Worm (Caenorhabditis elegans): ENCODE results near the gene T02E9.6.

Gene T02E9.6

DNA sequence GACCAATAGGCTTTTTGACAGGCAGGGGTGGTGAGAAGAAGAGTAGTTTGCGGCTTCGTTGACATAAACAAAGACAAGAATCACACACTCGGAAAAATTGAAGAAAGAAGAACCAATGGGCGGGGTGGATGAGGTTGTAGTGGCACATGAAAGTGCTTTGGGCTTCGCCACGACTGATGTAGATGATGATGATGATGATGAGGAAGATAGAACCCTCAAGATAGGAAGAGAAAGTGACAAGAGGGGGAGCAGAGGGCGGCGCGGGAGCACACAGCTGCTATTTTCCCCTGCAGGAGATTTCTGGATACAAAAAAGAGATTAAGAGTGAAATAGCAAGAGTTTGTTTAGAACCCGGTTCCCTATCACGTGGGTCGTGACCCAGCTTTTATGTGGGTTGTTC, 25.2 kb downstream of the T02E9.6 start:
- TF ChIP-seq nhr-28 (tag; optimal IDR thresholded peaks at IDR 0.05) = peak; percentile 46
- TF ChIP-seq mxl-3 (GFP tag; optimal IDR thresholded peaks at IDR 0.05) = peak; percentile 20
- no peak for TF ChIP-seq lir-3 (tag; optimal IDR thresholded peaks at IDR 0.05)
- peak; percentile 22 for TF ChIP-seq hlh-30 (tag; optimal IDR thresholded peaks at IDR 0.05; ENCODE audit: insufficient read depth)
- no peak for TF ChIP-seq lin-13 (GFP tag; optimal IDR thresholded peaks at IDR 0.05)
- TF ChIP-seq ZK337.2 (GFP tag; IDR thresholded peaks at IDR 0.05) = peak; percentile 45; the same call in 1 of the 2 replicates
- TF ChIP-seq lin-15B (tag; optimal IDR thresholded peaks at IDR 0.05) = no peak
- 0 out of 2 replicates have a peak, but pooled peaks have one; percentile 25 for TF ChIP-seq ceh-20 (GFP tag; IDR thresholded peaks at IDR 0.05)
- peak in 1 of 2 experiments; percentile 58 for TF ChIP-seq daf-16 (GFP tag; optimal IDR thresholded peaks at IDR 0.05)
- no peak for TF ChIP-seq daf-16 (tag; optimal IDR thresholded peaks at IDR 0.05)
- TF ChIP-seq lim-7 (GFP tag; IDR thresholded peaks at IDR 0.05) = no peak
- TF ChIP-seq dve-1 (tag; optimal IDR thresholded peaks at IDR 0.05; ENCODE audit: insufficient read depth) = no peak
- no peak for TF ChIP-seq R02D3.7 (tag; optimal IDR thresholded peaks at IDR 0.05)
- TF ChIP-seq lin-1 (GFP tag; IDR thresholded peaks at IDR 0.05) = no peak
- TF ChIP-seq hlh-11 (tag; optimal IDR thresholded peaks at IDR 0.05) = peak; percentile 22
- 0 out of 2 replicates have a peak, but pooled peaks have one; percentile 20 for TF ChIP-seq tra-1 (GFP tag; IDR thresholded peaks at IDR 0.05)
- peak; percentile 56 for TF ChIP-seq nhr-11 (tag; optimal IDR thresholded peaks at IDR 0.05)
- no peak for TF ChIP-seq fkh-10 (GFP tag; optimal IDR thresholded peaks at IDR 0.05)

DNA sequence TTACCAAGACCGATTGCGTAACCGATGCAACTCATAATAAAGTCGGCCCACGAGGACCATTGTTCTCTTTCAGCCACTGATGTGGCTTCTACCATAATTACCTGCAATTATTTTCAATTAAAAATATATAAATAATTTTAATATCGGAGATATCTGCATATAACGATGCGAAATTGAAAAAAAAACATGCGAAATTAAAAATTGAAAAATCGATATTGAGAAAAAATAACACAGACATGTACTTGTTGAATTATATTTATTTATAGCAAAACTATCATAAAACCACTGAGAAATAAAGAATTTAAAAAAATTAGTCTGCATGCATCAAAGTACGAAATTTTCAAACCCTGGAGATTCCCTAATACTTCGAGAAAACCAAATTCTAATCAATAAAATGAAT, 25.7 kb downstream of the T02E9.6 start, which contains the start of gene snf-11:
snf-11 (minus strand) TSS at position 101 of the 400 bp plus-strand sequence.
- TF ChIP-seq spr-1 (tag; optimal IDR thresholded peaks at IDR 0.05) = no peak
- no peak for TF ChIP-seq nhr-77 (tag; optimal IDR thresholded peaks at IDR 0.05)

DNA sequence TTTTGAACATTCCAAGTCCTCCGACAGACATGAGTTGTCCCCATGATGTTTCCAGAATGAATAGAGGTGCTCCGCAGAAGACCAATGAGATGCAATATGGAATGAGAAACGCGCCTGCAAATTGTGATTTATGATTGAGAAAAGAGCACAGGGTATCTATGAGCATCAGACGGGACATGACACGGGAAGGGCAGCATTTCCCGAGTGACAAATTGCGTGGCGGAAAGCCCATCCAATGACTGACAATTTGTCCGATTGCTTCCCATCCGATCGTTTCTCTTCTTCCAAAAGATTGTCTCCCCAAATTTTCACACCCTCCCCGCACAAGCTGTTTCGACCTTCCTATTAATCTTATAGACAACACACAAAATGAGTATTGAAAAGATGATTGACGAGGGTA, 26.3 kb downstream of the T02E9.6 start:
- TF ChIP-seq snpc-4 (tag; optimal IDR thresholded peaks at IDR 0.05) = no peak
- no peak for TF ChIP-seq set-16 (GFP tag; IDR thresholded peaks at IDR 0.05)
- no peak for TF ChIP-seq dpl-1 (GFP tag; optimal IDR thresholded peaks at IDR 0.05)
- no peak for TF ChIP-seq vab-7 (GFP tag; IDR thresholded peaks at IDR 0.05)
- TF ChIP-seq madf-9 (GFP tag; conservative IDR thresholded peaks at IDR 0.05) = no peak
- peak; percentile 35 for TF ChIP-seq hlh-11 (tag; optimal IDR thresholded peaks at IDR 0.05)
- TF ChIP-seq daf-16 (GFP tag; optimal IDR thresholded peaks at IDR 0.05) = peak in 1 of 2 experiments; percentile 11
- no peak for TF ChIP-seq daf-16 (tag; optimal IDR thresholded peaks at IDR 0.05)
- TF ChIP-seq lsy-2 (tag; optimal IDR thresholded peaks at IDR 0.05) = no peak
- no peak for TF ChIP-seq spr-3 (GFP tag; optimal IDR thresholded peaks at IDR 0.05)
- no peak for TF ChIP-seq lin-38 (GFP tag; IDR thresholded peaks at IDR 0.05)
- TF ChIP-seq lin-13 (GFP tag; optimal IDR thresholded peaks at IDR 0.05) = no peak
- TF ChIP-seq ceh-20 (GFP tag; IDR thresholded peaks at IDR 0.05) = peak; percentile 47; the same call in 1 of the 2 replicates
- no peak for TF ChIP-seq lin-15B (tag; optimal IDR thresholded peaks at IDR 0.05)
- no peak for TF ChIP-seq mdt-29 (GFP tag; IDR thresholded peaks at IDR 0.05)
- no peak for TF ChIP-seq skn-1 (tag; optimal IDR thresholded peaks at IDR 0.05)
- no peak for TF ChIP-seq ces-1 (GFP tag; optimal IDR thresholded peaks at IDR 0.05)
- peak; percentile 9 for TF ChIP-seq nhr-11 (tag; optimal IDR thresholded peaks at IDR 0.05)
- TF ChIP-seq php-3 (GFP tag; IDR thresholded peaks at IDR 0.05) = no peak
- no peak for TF ChIP-seq mdl-1 (tag; optimal IDR thresholded peaks at IDR 0.05)
- no peak for TF ChIP-seq hmg-1.1 (GFP tag; IDR thresholded peaks at IDR 0.05)
- no peak for TF ChIP-seq nhr-41 (GFP tag; IDR thresholded peaks at IDR 0.05)
- TF ChIP-seq hif-1 (tag; optimal IDR thresholded peaks at IDR 0.05) = no peak
- TF ChIP-seq lin-39 (tag; optimal IDR thresholded peaks at IDR 0.05) = no peak

Data from whole organism, L4 larva.